Worm (Caenorhabditis elegans): ENCODE measurements around the gene cif-1.

cif-1 gene

DNA sequence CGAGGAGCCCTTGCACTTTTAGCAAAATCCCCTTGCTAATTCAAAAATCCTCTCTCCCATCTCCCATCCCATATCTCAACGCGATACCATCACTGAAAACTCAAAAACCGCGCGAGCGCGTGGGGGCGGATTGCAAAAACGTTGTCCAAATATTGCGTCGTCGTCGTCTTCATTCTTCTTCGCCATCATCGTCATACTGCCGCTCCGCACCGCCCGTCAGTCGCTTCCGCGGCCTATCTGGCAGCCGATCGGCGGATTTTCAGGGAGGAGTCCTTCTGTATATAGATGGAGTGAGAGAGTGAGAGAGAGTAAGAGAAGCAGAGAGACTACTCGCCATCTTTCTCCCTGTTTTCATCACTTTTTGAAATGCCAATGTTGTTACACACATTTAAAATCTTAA, 23.7 kb downstream of the cif-1 start:
- TF ChIP-seq set-16 (GFP tag; IDR thresholded peaks at IDR 0.05) (peak; percentile 56; the same call in 1 of the 2 replicates), hmg-1.1 (GFP tag; IDR thresholded peaks at IDR 0.05) (no peak), F10B5.3 (tag; optimal IDR thresholded peaks at IDR 0.05) (no peak), aha-1 (tag) (peak; percentile 69), lir-3 (tag; optimal IDR thresholded peaks at IDR 0.05) (no peak)

DNA sequence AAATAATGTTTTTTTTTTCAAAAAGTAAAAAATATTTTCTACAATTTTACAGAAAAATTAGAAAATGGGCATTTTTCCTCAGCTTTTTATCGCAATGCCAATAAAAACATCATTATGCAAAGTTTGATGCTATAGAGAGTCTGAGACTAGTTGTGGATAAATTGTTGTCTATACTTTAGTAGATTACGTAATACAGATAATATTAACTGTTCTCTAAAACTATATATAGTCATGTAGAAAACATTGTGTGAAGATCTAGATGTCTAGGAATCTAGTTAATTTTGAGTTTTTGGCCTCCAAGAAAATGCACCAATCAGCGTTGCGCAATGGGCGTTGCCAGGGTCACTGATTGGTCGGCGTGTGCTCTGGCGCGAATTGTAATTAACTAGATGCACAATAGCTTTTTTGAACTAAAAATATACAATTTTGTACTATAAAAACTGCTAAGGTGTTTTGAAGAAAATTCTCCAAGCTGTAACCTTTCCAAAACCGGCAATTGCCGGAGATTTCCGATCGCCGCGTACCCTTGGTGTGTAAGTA, 24.2 kb downstream of the cif-1 start:
- no peak for TF ChIP-seq lin-1 (GFP tag; IDR thresholded peaks at IDR 0.05)
- no peak for TF ChIP-seq madf-9 (GFP tag; conservative IDR thresholded peaks at IDR 0.05)
- no peak for TF ChIP-seq nhr-102 (tag; optimal IDR thresholded peaks at IDR 0.05)
- TF ChIP-seq ces-1 (GFP tag; optimal IDR thresholded peaks at IDR 0.05), result no peak
- no peak for TF ChIP-seq spr-1 (tag; optimal IDR thresholded peaks at IDR 0.05)
- no peak for TF ChIP-seq F44E2.7 (GFP tag; IDR thresholded peaks at IDR 0.05)
- TF ChIP-seq dmd-6 (GFP tag; IDR thresholded peaks at IDR 0.05), result no peak
- TF ChIP-seq unc-62 (GFP tag; optimal IDR thresholded peaks at IDR 0.05 in 1 of 2), result peak in 1 of 2 experiments; percentile 65
- TF ChIP-seq unc-62 (tag; optimal IDR thresholded peaks at IDR 0.05), result no peak
- TF ChIP-seq sdz-12 (GFP tag; optimal IDR thresholded peaks at IDR 0.05), result no peak

ce11 chrIV:4683149-4683548, 27.4 kb downstream of the cif-1 start:
- TF ChIP-seq nhr-76 (tag; optimal IDR thresholded peaks at IDR 0.05) (no peak), fos-1 (tag; optimal IDR thresholded peaks at IDR 0.05) (no peak), ceh-62 (tag; optimal IDR thresholded peaks at IDR 0.05) (no peak), mdt-29 (GFP tag; IDR thresholded peaks at IDR 0.05) (no peak)

DNA sequence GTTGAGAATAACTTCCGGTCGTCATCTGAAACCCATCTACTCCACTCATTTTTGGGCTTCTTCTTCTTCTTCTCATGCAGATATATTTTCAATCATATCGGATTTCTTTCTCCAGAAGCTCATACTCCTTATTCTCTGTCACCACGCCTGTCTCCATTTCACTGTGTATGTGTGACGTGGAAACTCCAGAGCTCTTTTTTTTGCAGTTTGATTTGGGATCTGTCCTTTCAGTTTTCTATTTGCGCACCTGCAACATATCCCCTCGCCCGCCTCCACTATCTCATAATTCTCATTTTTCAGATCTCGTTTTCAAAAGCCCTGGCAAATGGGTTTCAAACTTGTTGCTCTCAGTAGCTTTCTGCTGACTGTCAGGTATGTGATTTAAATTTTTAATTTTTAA, 31.8 kb downstream of the cif-1 start, which contains the start of gene kin-36:
Gene kin-36, plus strand, starts transcription at position 301 of the 400 bp plus-strand sequence.
- TF ChIP-seq tra-1 (GFP tag; IDR thresholded peaks at IDR 0.05), result no peak
- no peak for TF ChIP-seq F44E2.7 (GFP tag; IDR thresholded peaks at IDR 0.05)
- TF ChIP-seq R02D3.7 (tag; optimal IDR thresholded peaks at IDR 0.05), result no peak
- TF ChIP-seq zag-1 (tag; optimal IDR thresholded peaks at IDR 0.05), result no peak
- TF ChIP-seq zip-2 (tag; optimal IDR thresholded peaks at IDR 0.05), result no peak
- TF ChIP-seq daf-16 (GFP tag; optimal IDR thresholded peaks at IDR 0.05), result no peak
- TF ChIP-seq daf-16 (tag; optimal IDR thresholded peaks at IDR 0.05), result no peak
- no peak for TF ChIP-seq ceh-32 (tag; optimal IDR thresholded peaks at IDR 0.05; ENCODE audit: poor library complexity)
- no peak for TF ChIP-seq nhr-11 (tag; optimal IDR thresholded peaks at IDR 0.05)
- no peak for TF ChIP-seq ces-1 (GFP tag; optimal IDR thresholded peaks at IDR 0.05)
- no peak for TF ChIP-seq ctbp-1 (GFP tag; IDR thresholded peaks at IDR 0.05)
- no peak for TF ChIP-seq tag-97 (GFP tag; IDR thresholded peaks at IDR 0.05)
- TF ChIP-seq snpc-4 (tag; optimal IDR thresholded peaks at IDR 0.05), result no peak
- TF ChIP-seq lin-38 (GFP tag; IDR thresholded peaks at IDR 0.05), result no peak

DNA sequence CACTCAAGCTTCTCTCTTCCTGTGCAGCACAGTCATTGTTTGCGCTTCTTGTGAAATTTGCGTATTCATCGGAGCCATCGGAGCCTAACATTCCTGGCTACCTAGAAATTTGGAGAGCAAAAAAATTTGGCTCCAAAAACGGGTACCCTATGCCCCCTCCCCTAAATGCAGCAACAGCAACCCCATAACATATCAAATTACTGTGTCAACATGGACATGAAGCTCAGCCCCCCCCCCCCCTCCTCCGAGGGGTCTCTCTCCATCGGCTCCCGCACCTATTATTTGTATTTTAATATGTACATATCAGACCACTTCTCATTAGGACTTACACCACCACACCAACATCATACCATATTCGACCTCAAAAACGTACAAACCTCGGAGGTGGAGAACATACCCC, 36.2 kb downstream of the cif-1 start:
- TF ChIP-seq dmd-6 (GFP tag; IDR thresholded peaks at IDR 0.05) (no peak), D1046.2 (GFP tag; IDR thresholded peaks at IDR 0.05) (no peak), nhr-77 (tag; optimal IDR thresholded peaks at IDR 0.05) (no peak), aha-1 (tag) (no peak), nhr-28 (tag; optimal IDR thresholded peaks at IDR 0.05) (no peak), nhr-76 (tag; optimal IDR thresholded peaks at IDR 0.05) (no peak), ceh-20 (GFP tag; IDR thresholded peaks at IDR 0.05) (no peak), duxl-1 (tag; optimal IDR thresholded peaks at IDR 0.05; ENCODE audit: poor library complexity) (no peak), snpc-4 (tag; optimal IDR thresholded peaks at IDR 0.05) (no peak), sdz-12 (GFP tag; optimal IDR thresholded peaks at IDR 0.05) (no peak), set-16 (GFP tag; IDR thresholded peaks at IDR 0.05) (no peak), Y5F2A.4 (GFP tag; optimal IDR thresholded peaks at IDR 0.05) (no peak), R02D3.7 (tag; optimal IDR thresholded peaks at IDR 0.05) (no peak), Y48G9A.11 (GFP tag; IDR thresholded peaks at IDR 0.05) (no peak), ztf-11 (tag; optimal IDR thresholded peaks at IDR 0.05) (no peak), zip-11 (GFP tag; IDR thresholded peaks at IDR 0.05) (no peak), daf-16 (GFP tag; optimal IDR thresholded peaks at IDR 0.05) (no peak), daf-16 (tag; optimal IDR thresholded peaks at IDR 0.05) (no peak), pha-4 (GFP tag; IDR thresholded peaks at IDR 0.05) (no peak), pha-4 (tag; optimal IDR thresholded peaks at IDR 0.05) (no peak)
